Fruit fly (Drosophila melanogaster) S2 (cell line): Measurements from ENCODE around the gene E2f2.

Source experiments
- CG8478 ChIP-seq: fragments of >200 bp; optimal IDR thresholded peaks from 2 replicates; lab custom pipeline; 2018
- CTCF ChIP-seq, 2 experiments: fragments of >200 bp; optimal IDR thresholded peaks; 2 replicates each; lab custom pipeline; 2018

The E2f2 gene

dm6 chr2L:21169160-21169624, 12.6 kb upstream of the E2f2 start:
- TF ChIP-seq CG8478 (lab: Kevin White, UChicago): no peak
- no peak for TF ChIP-seq CTCF (optimal IDR thresholded peaks at IDR 0.05; lab: Kevin White, UChicago)

- TF ChIP-seq CG8478 (lab: Kevin White, UChicago) (no peak), CTCF (optimal IDR thresholded peaks at IDR 0.05; lab: Kevin White, UChicago) (no peak)
Observed at dm6 chr2L:21168295-21169159, 12.0 kb upstream of the E2f2 start, which contains the start of the genes mAcon1, CG43345 and CG43346. mAcon1 (plus strand) TSS chr2L:21168570. CG43345 (minus strand) TSS chr2L:21168581. CG43346 (minus strand) TSS chr2L:21168581.

dm6 chr2L:21166422-21166821, 9.9 kb upstream of the E2f2 start:
- TF ChIP-seq CG8478 (lab: Kevin White, UChicago): no peak
- TF ChIP-seq CTCF (optimal IDR thresholded peaks at IDR 0.05; lab: Kevin White, UChicago): no peak

- TF ChIP-seq CG8478 (lab: Kevin White, UChicago) (no peak), CTCF (optimal IDR thresholded peaks at IDR 0.05; lab: Kevin White, UChicago) (no peak)
Observed at dm6 chr2L:21163311-21163842, 6.8 kb upstream of the E2f2 start, which contains the start of gene Noc2. Noc2 (plus strand) TSS chr2L:21163641.

- TF ChIP-seq CG8478 (lab: Kevin White, UChicago): no peak
- no peak for TF ChIP-seq CTCF (optimal IDR thresholded peaks at IDR 0.05; lab: Kevin White, UChicago)
Observed at dm6 chr2L:21162875-21163274, 6.3 kb upstream of the E2f2 start, which contains the start of gene Nbr. Nbr (minus strand) TSS chr2L:21163083.

dm6 chr2L:21158554-21158953, 2.0 kb upstream of the E2f2 start, which contains the start of the genes Coq3 and Pld3:
Coq3 (minus strand) TSS chr2L:21158611.
Pld3 (plus strand) TSS chr2L:21158847.
- TF ChIP-seq CTCF (optimal IDR thresholded peaks at IDR 0.05; lab: Kevin White, UChicago): no peak
- no peak for TF ChIP-seq CG8478 (lab: Kevin White, UChicago)

- TF ChIP-seq CG8478 (lab: Kevin White, UChicago) (no peak), CTCF (optimal IDR thresholded peaks at IDR 0.05; lab: Kevin White, UChicago) (no peak)
Observed at dm6 chr2L:21153844-21154243, 2.7 kb downstream of the E2f2 start.

dm6 chr2L:21149053-21149452, 7.5 kb downstream of the E2f2 start:
- TF ChIP-seq CTCF (optimal IDR thresholded peaks at IDR 0.05; lab: Kevin White, UChicago): no peak
- no peak for TF ChIP-seq CG8478 (lab: Kevin White, UChicago)

dm6 chr2L:21148242-21148641, 8.3 kb downstream of the E2f2 start, which contains the start of gene del:
del (minus strand) TSS chr2L:21148546.
- TF ChIP-seq CG8478 (lab: Kevin White, UChicago) (no peak), CTCF (optimal IDR thresholded peaks at IDR 0.05; lab: Kevin White, UChicago) (no peak)

dm6 chr2L:21142972-21143385, 13.6 kb downstream of the E2f2 start, which contains the start of gene pths:
pths (plus strand) TSS chr2L:21143229.
- TF ChIP-seq CG8478 (lab: Kevin White, UChicago) (no peak), CTCF (optimal IDR thresholded peaks at IDR 0.05; lab: Kevin White, UChicago) (no peak)

dm6 chr2L:21142501-21142849, 14.1 kb downstream of the E2f2 start:
- TF ChIP-seq CG8478 (lab: Kevin White, UChicago): no peak
- no peak for TF ChIP-seq CTCF (optimal IDR thresholded peaks at IDR 0.05; lab: Kevin White, UChicago)

- TF ChIP-seq CG8478 (lab: Kevin White, UChicago) (no peak), CTCF (optimal IDR thresholded peaks at IDR 0.05; lab: Kevin White, UChicago) (no peak)
Observed at dm6 chr2L:21141714-21142500, 14.6 kb downstream of the E2f2 start, which contains the start of gene Dap160. Dap160 (minus strand) TSS chr2L:21142347.

- no peak for TF ChIP-seq CG8478 (lab: Kevin White, UChicago)
- TF ChIP-seq CTCF (optimal IDR thresholded peaks at IDR 0.05; lab: Kevin White, UChicago): no peak
Observed at dm6 chr2L:21135764-21136163, 20.8 kb downstream of the E2f2 start.

- TF ChIP-seq CTCF (optimal IDR thresholded peaks at IDR 0.05; lab: Kevin White, UChicago): no peak
- no peak for TF ChIP-seq CG8478 (lab: Kevin White, UChicago)
Observed at dm6 chr2L:21115687-21116086, 40.9 kb downstream of the E2f2 start.
